Worm (Caenorhabditis elegans) whole organism, L2 larva: ENCODE data around the gene ltah-1.2.

Source experiments
- C34F6.9 ChIP-seq: fragments of 150-350 bp; optimal IDR thresholded peaks from 2 replicates; lab custom pipeline; 2014; ENCODE audit warnings: missing biosample characterization, missing genetic modification characterization
- F13H6.1 ChIP-seq: sonication (generic microtip); optimal IDR thresholded peaks from 2 replicates; lab custom pipeline; 2016; ENCODE audit warnings: missing genetic modification characterization, missing compliant biosample characterization
- Y55F3AM.14 ChIP-seq: fragments of 200-800 bp; sonication (Bioruptor generic); optimal IDR thresholded peaks from 2 replicates; lab custom pipeline; 2018; ENCODE audit warnings: mild to moderate bottlenecking, missing genetic modification characterization, missing compliant biosample characterization
- ZK546.5 ChIP-seq: sonication (generic microtip); optimal IDR thresholded peaks from 2 replicates; lab custom pipeline; 2017; ENCODE audit warnings: missing biosample characterization, missing genetic modification characterization
- alr-1 ChIP-seq: fragments of 150-350 bp; optimal IDR thresholded peaks from 2 replicates; lab custom pipeline; 2014; ENCODE audit warnings: missing biosample characterization, missing genetic modification characterization
- ama-1 ChIP-seq: fragments of 150-350 bp; optimal IDR thresholded peaks from 2 replicates; lab custom pipeline; 2018; ENCODE audit warnings: inconsistent platforms
- blmp-1 ChIP-seq: sonication (generic microtip); optimal IDR thresholded peaks from 2 replicates; lab custom pipeline; 2017; ENCODE audit warnings: missing genetic modification characterization, mild to moderate bottlenecking, missing compliant biosample characterization, antibody characterized with exemption, moderate library complexity; ENCODE audit not compliant: insufficient read depth
- ceh-16 ChIP-seq: fragments of 150-350 bp; optimal IDR thresholded peaks from 2 replicates; lab custom pipeline; 2014; ENCODE audit warnings: missing biosample characterization, missing genetic modification characterization
- ceh-82 ChIP-seq: fragments of 150-350 bp; optimal IDR thresholded peaks from 2 replicates; lab custom pipeline; 2014; ENCODE audit warnings: missing biosample characterization, missing genetic modification characterization
- crh-2 ChIP-seq: sonication (generic microtip); optimal IDR thresholded peaks from 2 replicates; lab custom pipeline; 2017; ENCODE audit warnings: missing biosample characterization, missing genetic modification characterization
- egl-27 ChIP-seq: sonication (generic microtip); optimal IDR thresholded peaks from 3 replicates; lab custom pipeline; 2017; ENCODE audit warnings: missing biosample characterization, missing genetic modification reagents, missing genetic modification characterization
- elt-1 ChIP-seq: fragments of 150-350 bp; optimal IDR thresholded peaks from 2 replicates; lab custom pipeline; 2014; ENCODE audit warnings: missing biosample characterization, missing genetic modification characterization
- elt-3 ChIP-seq: sonication (generic microtip); optimal IDR thresholded peaks from 2 replicates; lab custom pipeline; 2017; ENCODE audit warnings: missing biosample characterization, missing genetic modification characterization
- fos-1 ChIP-seq: fragments of 150-350 bp; optimal IDR thresholded peaks from 2 replicates; lab custom pipeline; 2014; ENCODE audit warnings: missing biosample characterization, missing genetic modification characterization
- gmeb-1 ChIP-seq: fragments of 150-350 bp; optimal IDR thresholded peaks from 2 replicates; lab custom pipeline; 2014; ENCODE audit warnings: missing biosample characterization, missing genetic modification characterization
- lin-11 ChIP-seq: fragments of 150-350 bp; sonication (generic microtip); optimal IDR thresholded peaks from 2 replicates; lab custom pipeline; 2014; ENCODE audit warnings: missing biosample characterization, missing genetic modification characterization, inconsistent platforms, mixed read lengths
- lin-13 ChIP-seq: fragments of 150-350 bp; optimal IDR thresholded peaks from 2 replicates; lab custom pipeline; 2014; ENCODE audit warnings: missing biosample characterization, missing genetic modification reagents, missing genetic modification characterization
- lin-39 ChIP-seq: fragments of 150-350 bp; optimal IDR thresholded peaks from 2 replicates; lab custom pipeline; 2014; ENCODE audit warnings: missing biosample characterization, missing genetic modification reagents, missing genetic modification characterization
- lsy-2 ChIP-seq, 2 experiments: fragments of 150-350 bp in 1 of 2; sonication (generic microtip) in 1 of 2; optimal IDR thresholded peaks; 2 replicates each; lab custom pipeline; 2014 to 2017; ENCODE audit warnings: missing biosample characterization in 2 of 2, missing genetic modification characterization in 2 of 2
- mab-5 ChIP-seq: fragments of 150-350 bp; optimal IDR thresholded peaks from 2 replicates; lab custom pipeline; 2014; ENCODE audit warnings: missing biosample characterization, missing genetic modification characterization
- mbf-1 ChIP-seq: sonication (generic microtip); optimal IDR thresholded peaks from 2 replicates; lab custom pipeline; 2017; ENCODE audit warnings: missing biosample characterization, missing genetic modification characterization
- mdl-1 ChIP-seq, 2 experiments: fragments of 150-350 bp in 1 of 2; sonication (generic microtip) in 1 of 2; optimal IDR thresholded peaks; 2 replicates each; lab custom pipeline; 2017; ENCODE audit warnings: missing biosample characterization in 2 of 2, missing genetic modification characterization in 2 of 2
- nhr-10 ChIP-seq: sonication (generic microtip); optimal IDR thresholded peaks from 2 replicates; lab custom pipeline; 2017; ENCODE audit warnings: missing biosample characterization, missing genetic modification characterization
- nhr-11 ChIP-seq: fragments of 150-350 bp; optimal IDR thresholded peaks from 2 replicates; lab custom pipeline; 2014; ENCODE audit warnings: missing biosample characterization, missing genetic modification characterization
- nhr-12 ChIP-seq: fragments of 150-350 bp; optimal IDR thresholded peaks from 2 replicates; lab custom pipeline; 2014; ENCODE audit warnings: missing biosample characterization, missing genetic modification characterization
- nhr-129 ChIP-seq: fragments of 150-350 bp; optimal IDR thresholded peaks from 2 replicates; lab custom pipeline; 2014; ENCODE audit warnings: missing biosample characterization, missing genetic modification characterization
- nhr-21 ChIP-seq: fragments of 150-350 bp; optimal IDR thresholded peaks from 2 replicates; lab custom pipeline; 2014; ENCODE audit warnings: missing biosample characterization, missing genetic modification characterization
- nhr-237 ChIP-seq: fragments of 150-350 bp; optimal IDR thresholded peaks from 2 replicates; lab custom pipeline; 2014; ENCODE audit warnings: missing biosample characterization, missing genetic modification characterization
- nhr-25 ChIP-seq: fragments of 150-350 bp; sonication (generic microtip); optimal IDR thresholded peaks from 3 replicates; lab custom pipeline; 2014; ENCODE audit warnings: missing biosample characterization, missing genetic modification characterization
- nhr-6 ChIP-seq: fragments of 150-350 bp; optimal IDR thresholded peaks from 2 replicates; lab custom pipeline; 2014; ENCODE audit warnings: missing biosample characterization, missing genetic modification characterization
- nhr-77 ChIP-seq: fragments of 150-350 bp; optimal IDR thresholded peaks from 2 replicates; lab custom pipeline; 2014; ENCODE audit warnings: missing biosample characterization, missing genetic modification characterization
- peb-1 ChIP-seq: fragments of 150-350 bp; optimal IDR thresholded peaks from 2 replicates; lab custom pipeline; 2014; ENCODE audit warnings: missing biosample characterization, missing genetic modification characterization
- skn-1 ChIP-seq: sonication (generic microtip); optimal IDR thresholded peaks from 2 replicates; lab custom pipeline; 2017; ENCODE audit warnings: missing biosample characterization, missing genetic modification characterization
- sma-3 ChIP-seq: sonication (generic microtip); optimal IDR thresholded peaks from 2 replicates; lab custom pipeline; 2016; ENCODE audit warnings: missing genetic modification reagents, missing genetic modification characterization, missing compliant biosample characterization
- sma-9 ChIP-seq, 2 experiments: fragments of 150-350 bp in 1 of 2; sonication (generic microtip) in 1 of 2; optimal IDR thresholded peaks; 2 replicates each; lab custom pipeline; 2014 to 2016; ENCODE audit warnings: missing genetic modification characterization in 2 of 2, mild to moderate bottlenecking in 1 of 2, missing biosample characterization in 1 of 2, missing compliant biosample characterization in 1 of 2, missing genetic modification reagents in 1 of 2, moderate library complexity in 1 of 2
- snpc-4 ChIP-seq: fragments of 150-350 bp; optimal IDR thresholded peaks from 2 replicates; lab custom pipeline; 2014; ENCODE audit warnings: missing biosample characterization, missing genetic modification characterization
- unc-39 ChIP-seq: fragments of 150-350 bp; optimal IDR thresholded peaks from 2 replicates; lab custom pipeline; 2014; ENCODE audit warnings: missing biosample characterization, missing genetic modification characterization
- unc-55 ChIP-seq: fragments of 150-350 bp; sonication (generic microtip); optimal IDR thresholded peaks from 3 replicates; lab custom pipeline; 2014; ENCODE audit warnings: missing biosample characterization, missing genetic modification reagents, missing genetic modification characterization
- zag-1 ChIP-seq: fragments of 150-350 bp; optimal IDR thresholded peaks from 2 replicates; lab custom pipeline; 2014; ENCODE audit warnings: missing biosample characterization, missing genetic modification characterization
- ztf-1 ChIP-seq: fragments of 200-800 bp; sonication (Bioruptor generic); conservative IDR thresholded peaks from 2 replicates; pipeline ENCODE4 v1.3.6; 2022; ENCODE audit warnings: missing genetic modification characterization, missing compliant biosample characterization
- ztf-11 ChIP-seq: sonication (generic microtip); optimal IDR thresholded peaks from 2 replicates; lab custom pipeline; 2017; ENCODE audit warnings: missing biosample characterization, missing genetic modification characterization
- ztf-4 ChIP-seq: fragments of 150-350 bp; optimal IDR thresholded peaks from 2 replicates; lab custom pipeline; 2014; ENCODE audit warnings: missing biosample characterization, missing genetic modification characterization

The ltah-1.2 gene

DNA sequence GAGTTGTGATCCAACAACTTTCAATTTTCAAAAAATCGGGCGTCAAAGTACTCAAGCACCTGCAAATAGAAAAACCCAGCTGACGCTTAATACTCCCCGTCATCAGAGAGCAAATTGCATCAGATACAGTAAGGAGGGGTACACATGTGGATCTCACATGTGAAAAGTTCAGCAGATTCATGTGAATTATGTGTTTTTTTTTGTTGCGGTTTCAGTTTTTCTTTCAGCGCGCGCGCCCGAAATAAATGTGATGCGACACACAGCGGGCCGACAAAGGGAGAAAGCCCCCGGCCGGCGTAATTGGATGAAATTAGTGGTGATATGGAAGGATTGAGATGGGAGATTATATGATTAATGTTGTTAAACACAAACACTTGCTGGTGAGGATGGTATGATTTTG lies 39.4 kb upstream of the ltah-1.2 start:
- peak; percentile 93 for TF ChIP-seq nhr-129 (tag; lab: Kevin White, UChicago)
- TF ChIP-seq ama-1 (lab: Kevin White, UChicago), result no peak
- peak; percentile 18 for TF ChIP-seq sma-3 (GFP tag; lab: Kevin White, UChicago)
- no peak for TF ChIP-seq mbf-1 (tag; lab: Kevin White, UChicago)
- TF ChIP-seq lin-11 (tag; lab: Kevin White, UChicago), result no peak
- TF ChIP-seq F13H6.1, result no peak
- no peak for TF ChIP-seq zag-1 (tag; lab: Kevin White, UChicago)
- no peak for TF ChIP-seq ztf-1
- no peak for TF ChIP-seq crh-2
- peak in 1 of 2 experiments; percentile 8 for TF ChIP-seq mdl-1 (tag; optimal IDR thresholded peaks at IDR 0.05; lab: Kevin White, UChicago)
- TF ChIP-seq ztf-4, result no peak
- no peak for TF ChIP-seq nhr-6
- TF ChIP-seq mab-5, result no peak
- peak in 1 of 2 experiments; percentile 15 for TF ChIP-seq lsy-2 (tag; optimal IDR thresholded peaks at IDR 0.05; lab: Kevin White, UChicago)
- TF ChIP-seq nhr-12 (tag; lab: Kevin White, UChicago), result no peak
- TF ChIP-seq sma-9 (GFP tag; optimal IDR thresholded peaks at IDR 0.05; lab: Kevin White, UChicago), result peak; percentile 44
- no peak for TF ChIP-seq sma-9 (tag; optimal IDR thresholded peaks at IDR 0.05; lab: Kevin White, UChicago)
- TF ChIP-seq egl-27 (tag; lab: Kevin White, UChicago), result no peak
- TF ChIP-seq snpc-4 (tag; lab: Kevin White, UChicago), result no peak
- no peak for TF ChIP-seq ztf-11
- no peak for TF ChIP-seq nhr-11
- TF ChIP-seq nhr-21 (tag; lab: Kevin White, UChicago), result no peak
- no peak for TF ChIP-seq ZK546.5 (tag; lab: Kevin White, UChicago)
- TF ChIP-seq elt-1, result no peak
- no peak for TF ChIP-seq nhr-237
- TF ChIP-seq skn-1 (tag; lab: Kevin White, UChicago), result no peak
- no peak for TF ChIP-seq nhr-10 (tag; lab: Kevin White, UChicago)
- peak; percentile 48 for TF ChIP-seq nhr-25 (tag; lab: Kevin White, UChicago)

DNA sequence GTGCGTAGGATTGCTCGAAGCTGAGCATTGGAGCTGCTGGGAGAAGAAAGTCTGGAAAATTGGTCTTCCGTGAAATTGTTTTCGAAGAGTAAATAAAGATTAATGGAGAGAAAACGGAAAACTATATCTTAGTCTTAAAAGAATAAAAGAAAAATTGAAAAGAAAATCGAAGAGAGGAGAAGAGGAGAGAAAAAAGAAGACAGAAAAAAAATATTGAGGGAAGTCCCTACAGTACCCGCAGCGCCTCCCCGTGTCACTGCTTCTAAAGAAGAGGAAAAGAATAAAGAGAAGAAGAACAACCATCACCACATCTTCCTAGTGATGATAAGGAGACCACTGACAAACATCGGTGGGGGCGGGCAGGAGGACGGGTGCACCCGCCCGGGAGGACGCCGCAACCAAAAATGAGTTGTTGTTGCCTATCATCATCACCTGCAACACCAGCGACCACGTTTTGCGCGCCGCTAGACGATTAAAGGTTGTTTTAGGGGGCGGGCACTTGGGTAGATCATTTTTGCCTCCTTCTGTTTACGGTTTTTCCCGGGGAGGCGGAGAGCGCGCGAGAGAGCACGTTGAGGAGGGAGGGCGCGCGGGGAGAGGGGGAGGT lies 35.9 kb upstream of the ltah-1.2 start, which contains the start of gene CC8.2:
Gene CC8.2, minus strand, starts transcription at position 51 of the 607 bp plus-strand sequence.
- TF ChIP-seq crh-2 (no peak), F13H6.1 (peak; percentile 11), nhr-10 (tag; lab: Kevin White, UChicago) (no peak), fos-1 (tag; lab: Kevin White, UChicago) (no peak), nhr-129 (tag; lab: Kevin White, UChicago) (peak; percentile 81), nhr-237 (no peak), mdl-1 (tag; optimal IDR thresholded peaks at IDR 0.05; lab: Kevin White, UChicago) (peak; percentile 15 to 41), ceh-16 (tag; lab: Kevin White, UChicago) (no peak), nhr-77 (tag; lab: Kevin White, UChicago) (no peak), ama-1 (lab: Kevin White, UChicago) (no peak), nhr-21 (tag; lab: Kevin White, UChicago) (peak; percentile 82), unc-39 (tag; lab: Kevin White, UChicago) (no peak), nhr-12 (tag; lab: Kevin White, UChicago) (no peak), peb-1 (tag; lab: Kevin White, UChicago) (no peak), lsy-2 (tag; optimal IDR thresholded peaks at IDR 0.05; lab: Kevin White, UChicago) (peak in 1 of 2 experiments; percentile 15), ztf-1 (no peak), sma-9 (GFP tag; optimal IDR thresholded peaks at IDR 0.05; lab: Kevin White, UChicago) (peak; percentile 91), sma-9 (tag; optimal IDR thresholded peaks at IDR 0.05; lab: Kevin White, UChicago) (no peak), C34F6.9 (tag; lab: Kevin White, UChicago) (no peak), ZK546.5 (tag; lab: Kevin White, UChicago) (no peak), blmp-1 (tag; lab: Kevin White, UChicago) (peak; percentile 65), sma-3 (GFP tag; lab: Kevin White, UChicago) (peak; percentile 55), ceh-82 (no peak), alr-1 (tag; lab: Kevin White, UChicago) (no peak), gmeb-1 (peak; percentile 15), nhr-25 (tag; lab: Kevin White, UChicago) (peak; percentile 71), Y55F3AM.14 (peak; percentile 38), lin-13 (GFP tag; lab: Kevin White, UChicago) (no peak), nhr-6 (no peak), zag-1 (tag; lab: Kevin White, UChicago) (no peak), egl-27 (tag; lab: Kevin White, UChicago) (peak; percentile 20), ztf-4 (no peak), mab-5 (no peak), lin-39 (tag; lab: Kevin White, UChicago) (no peak), elt-1 (no peak), unc-55 (GFP tag; lab: Kevin White, UChicago) (no peak), elt-3 (tag; lab: Kevin White, UChicago) (no peak)
